Fruit fly (Drosophila melanogaster) whole organism, embryonic: ENCODE data around the gene CG8668.

ENCODE experiments used
- Atf-2 ChIP-seq: fragments of 200-800 bp; sonication (Bioruptor generic); optimal IDR thresholded peaks from 2 replicates; lab custom pipeline; 2016; ENCODE audit warnings: missing biosample characterization, missing genetic modification characterization
- Bdp1 ChIP-seq: fragments of 200-800 bp; sonication (Bioruptor generic); optimal IDR thresholded peaks from 3 replicates; lab custom pipeline; 2016; ENCODE audit warnings: missing biosample characterization, missing genetic modification characterization
- Blimp-1 ChIP-seq: fragments of 200-800 bp; sonication (Bioruptor generic); optimal IDR thresholded peaks from 3 replicates; lab custom pipeline; 2018; ENCODE audit warnings: missing biosample characterization, missing genetic modification characterization, mild to moderate bottlenecking, moderate library complexity, missing genetic modification reagents
- BtbVII ChIP-seq: fragments of 200-800 bp; sonication (Bioruptor generic); optimal IDR thresholded peaks from 3 replicates; lab custom pipeline; 2017; ENCODE audit warnings: missing biosample characterization, mild to moderate bottlenecking, missing genetic modification characterization
- CG10654 ChIP-seq: fragments of 200-800 bp; sonication (Bioruptor generic); optimal IDR thresholded peaks from 2 replicates; lab custom pipeline; 2016; ENCODE audit warnings: missing biosample characterization, missing genetic modification characterization
- CG12071 ChIP-seq: fragments of 200-800 bp; sonication (Bioruptor generic); optimal IDR thresholded peaks from 3 replicates; lab custom pipeline; 2018; ENCODE audit warnings: missing biosample characterization, mild to moderate bottlenecking, missing genetic modification characterization
- CG13287 ChIP-seq: fragments of 200-800 bp; sonication (Bioruptor generic); IDR thresholded peaks from 2 replicates; pipeline ENCODE4 v1.3.6; 2022; ENCODE audit warnings: missing biosample characterization, missing genetic modification characterization; ENCODE audit not compliant: partially characterized antibody
- CG15269 ChIP-seq: fragments of 200-800 bp; sonication (Bioruptor generic); optimal IDR thresholded peaks from 2 replicates; lab custom pipeline; 2018; ENCODE audit warnings: missing biosample characterization, mild to moderate bottlenecking, missing genetic modification characterization, moderate library complexity
- CG15514 ChIP-seq: fragments of 200-800 bp; sonication (Bioruptor generic); optimal IDR thresholded peaks from 3 replicates; lab custom pipeline; 2017; ENCODE audit warnings: missing biosample characterization, missing genetic modification characterization, mild to moderate bottlenecking, moderate library complexity, missing genetic modification reagents
- CG17568 ChIP-seq: fragments of 200-800 bp; sonication (Bioruptor generic); optimal IDR thresholded peaks from 2 replicates; lab custom pipeline; 2018; ENCODE audit warnings: missing biosample characterization, mild to moderate bottlenecking, missing genetic modification characterization, moderate library complexity
- CG17612 ChIP-seq: fragments of 200-800 bp; sonication (Bioruptor generic); IDR thresholded peaks from 2 replicates; pipeline ENCODE4 v1.3.6; 2022; ENCODE audit warnings: missing biosample characterization, missing genetic modification characterization
- CG1832 ChIP-seq: fragments of 200-800 bp; sonication (Bioruptor generic); optimal IDR thresholded peaks from 2 replicates; lab custom pipeline; 2017; ENCODE audit warnings: missing biosample characterization, mild to moderate bottlenecking, missing genetic modification characterization, inconsistent platforms
- CG2678 ChIP-seq: fragments of 200-800 bp; sonication (Bioruptor generic); optimal IDR thresholded peaks from 3 replicates; lab custom pipeline; 2019; ENCODE audit warnings: missing biosample characterization, mild to moderate bottlenecking, missing genetic modification characterization, moderate library complexity
- CG31441 ChIP-seq: fragments of 200-800 bp; sonication (Bioruptor generic); IDR thresholded peaks from 2 replicates; pipeline ENCODE4 v1.3.6; 2022; ENCODE audit warnings: missing biosample characterization, missing genetic modification characterization
- CG32532 ChIP-seq: fragments of 200-800 bp; sonication (Bioruptor generic); IDR thresholded peaks from 2 replicates; pipeline ENCODE4 v1.3.6; 2022; ENCODE audit warnings: missing biosample characterization, missing genetic modification characterization
- CG34422 ChIP-seq: fragments of 200-800 bp; sonication (Bioruptor generic); IDR thresholded peaks from 3 replicates; pipeline ENCODE4 v1.3.6; 2022; ENCODE audit warnings: missing biosample characterization, missing genetic modification characterization
- CG3838 ChIP-seq: fragments of 200-800 bp; sonication (Bioruptor generic); optimal IDR thresholded peaks from 3 replicates; lab custom pipeline; 2016; ENCODE audit warnings: missing biosample characterization, missing genetic modification characterization
- CG4404 ChIP-seq: fragments of 200-800 bp; sonication (Bioruptor generic); IDR thresholded peaks from 2 replicates; pipeline ENCODE4 v1.3.6; 2022; ENCODE audit warnings: missing biosample characterization, missing genetic modification characterization
- CG4424 ChIP-seq: fragments of 200-800 bp; sonication (Bioruptor generic); optimal IDR thresholded peaks from 3 replicates; lab custom pipeline; 2016; ENCODE audit warnings: missing biosample characterization, missing genetic modification characterization
- CG4617 ChIP-seq: fragments of 200-800 bp; sonication (Bioruptor generic); optimal IDR thresholded peaks from 3 replicates; lab custom pipeline; 2016; ENCODE audit warnings: missing biosample characterization, missing genetic modification characterization, borderline replicate concordance
- CG5245 ChIP-seq: fragments of 200-800 bp; sonication (Bioruptor generic); optimal IDR thresholded peaks from 3 replicates; lab custom pipeline; 2016; ENCODE audit warnings: missing biosample characterization, missing genetic modification characterization
- CG6689 ChIP-seq: fragments of 200-800 bp; sonication (Bioruptor generic); IDR thresholded peaks from 2 replicates; pipeline ENCODE4 v1.3.6; 2022; ENCODE audit warnings: missing biosample characterization, missing genetic modification characterization
- CG7786 ChIP-seq: fragments of 200-800 bp; sonication (Bioruptor generic); optimal IDR thresholded peaks from 2 replicates; lab custom pipeline; 2016; ENCODE audit warnings: missing biosample characterization, missing genetic modification characterization
- CkIIα-i1 ChIP-seq: fragments of 200-800 bp; sonication (Bioruptor generic); IDR thresholded peaks from 2 replicates; pipeline ENCODE4 v1.3.6; 2022; ENCODE audit warnings: missing biosample characterization, missing genetic modification characterization
- Dip2 ChIP-seq: fragments of 200-800 bp; sonication (Bioruptor generic); IDR thresholded peaks from 2 replicates; pipeline ENCODE4 v1.3.6; 2022; ENCODE audit warnings: missing biosample characterization, missing genetic modification characterization
- Doc3 ChIP-seq: fragments of 200-800 bp; sonication (Bioruptor generic); IDR thresholded peaks from 3 replicates; pipeline ENCODE4 v1.3.6; 2022; ENCODE audit warnings: missing biosample characterization, missing genetic modification characterization; ENCODE audit not compliant: partially characterized antibody
- E2f1 ChIP-seq: fragments of 200-800 bp; sonication (Bioruptor generic); IDR thresholded peaks from 2 replicates; pipeline ENCODE4 v1.3.6; 2022; ENCODE audit warnings: missing biosample characterization, missing genetic modification characterization
- Elba2 ChIP-seq: fragments of 200-800 bp; sonication (Bioruptor generic); optimal IDR thresholded peaks from 3 replicates; lab custom pipeline; 2016; ENCODE audit warnings: missing biosample characterization, missing genetic modification characterization
- Hand ChIP-seq: fragments of 200-800 bp; sonication (Bioruptor generic); optimal IDR thresholded peaks from 2 replicates; lab custom pipeline; 2017; ENCODE audit warnings: mild to moderate bottlenecking, missing biosample characterization, missing genetic modification reagents, missing genetic modification characterization
- Lhr ChIP-seq: fragments of 200-800 bp; sonication (Bioruptor generic); optimal IDR thresholded peaks from 3 replicates; lab custom pipeline; 2017; ENCODE audit warnings: mild to moderate bottlenecking, missing biosample characterization, missing genetic modification reagents, missing genetic modification characterization
- MTF-1 ChIP-seq: fragments of 200-800 bp; sonication (Bioruptor generic); optimal IDR thresholded peaks from 2 replicates; lab custom pipeline; 2018; ENCODE audit warnings: missing biosample characterization, mild to moderate bottlenecking, missing genetic modification characterization, borderline replicate concordance
- Mes4 ChIP-seq: fragments of 200-800 bp; sonication (Bioruptor generic); optimal IDR thresholded peaks from 2 replicates; lab custom pipeline; 2016; ENCODE audit warnings: missing biosample characterization, missing genetic modification characterization
- Sin3A ChIP-seq: fragments of >200 bp; optimal IDR thresholded peaks from 2 replicates; lab custom pipeline; 2018
- bsh ChIP-seq, 2 experiments: fragments of 200-800 bp; sonication (Bioruptor generic); optimal IDR thresholded peaks; 2 replicates each; lab custom pipeline; 2017 to 2018; ENCODE audit warnings: mild to moderate bottlenecking in 2 of 2, missing biosample characterization in 2 of 2, missing genetic modification characterization in 2 of 2, moderate library complexity in 1 of 2
- cg ChIP-seq: fragments of 200-800 bp; sonication (Bioruptor generic); optimal IDR thresholded peaks from 3 replicates; lab custom pipeline; 2019; ENCODE audit warnings: missing biosample characterization, mild to moderate bottlenecking, missing genetic modification characterization, moderate library complexity
- chn ChIP-seq: fragments of 200-800 bp; sonication (Bioruptor generic); optimal IDR thresholded peaks from 2 replicates; lab custom pipeline; 2016; ENCODE audit warnings: missing biosample characterization, missing genetic modification characterization
- ci ChIP-seq: fragments of 200-800 bp; sonication (Bioruptor generic); IDR thresholded peaks from 3 replicates; pipeline ENCODE4 v1.3.6; 2022; ENCODE audit warnings: missing biosample characterization, missing genetic modification characterization
- eyg ChIP-seq: fragments of 200-800 bp; sonication (Bioruptor generic); optimal IDR thresholded peaks from 3 replicates; lab custom pipeline; 2016; ENCODE audit warnings: missing biosample characterization, missing genetic modification characterization
- fru ChIP-seq: fragments of >200 bp; optimal IDR thresholded peaks from 2 replicates; lab custom pipeline; 2017
- gce ChIP-seq: fragments of 200-800 bp; sonication (Bioruptor generic); IDR thresholded peaks from 3 replicates; pipeline ENCODE4 v1.3.6; 2022; ENCODE audit warnings: missing biosample characterization, missing genetic modification characterization
- gcm2 ChIP-seq: fragments of 200-800 bp; sonication (Bioruptor generic); optimal IDR thresholded peaks from 2 replicates; lab custom pipeline; 2016; ENCODE audit warnings: missing biosample characterization, missing genetic modification characterization
- gro ChIP-seq: fragments of 200-800 bp; sonication (Bioruptor generic); optimal IDR thresholded peaks from 2 replicates; lab custom pipeline; 2016; ENCODE audit warnings: missing biosample characterization, missing genetic modification characterization
- gsb-n ChIP-seq: fragments of 200-800 bp; sonication (Bioruptor generic); optimal IDR thresholded peaks from 3 replicates; lab custom pipeline; 2018; ENCODE audit warnings: missing biosample characterization, mild to moderate bottlenecking, missing genetic modification characterization
- jing ChIP-seq: fragments of 200-800 bp; sonication (Bioruptor generic); optimal IDR thresholded peaks from 2 replicates; lab custom pipeline; 2018; ENCODE audit warnings: missing biosample characterization, mild to moderate bottlenecking, missing genetic modification characterization
- lab ChIP-seq: fragments of 200-800 bp; sonication (Bioruptor generic); optimal IDR thresholded peaks from 3 replicates; lab custom pipeline; 2017; ENCODE audit warnings: missing biosample characterization, missing genetic modification characterization, mild to moderate bottlenecking, moderate library complexity, missing genetic modification reagents
- mirr ChIP-seq: fragments of 200-800 bp; sonication (Bioruptor generic); optimal IDR thresholded peaks from 3 replicates; lab custom pipeline; 2018; ENCODE audit warnings: missing biosample characterization, mild to moderate bottlenecking, missing genetic modification characterization
- pho ChIP-seq: fragments of 200-800 bp; sonication (Bioruptor generic); optimal IDR thresholded peaks from 2 replicates; lab custom pipeline; 2016; ENCODE audit warnings: missing biosample characterization, missing genetic modification characterization
- ro ChIP-seq: fragments of 200-800 bp; sonication (Bioruptor generic); IDR thresholded peaks from 2 replicates; pipeline ENCODE4 v1.3.6; 2022; ENCODE audit warnings: missing biosample characterization, missing genetic modification characterization
- sna ChIP-seq: fragments of 200-800 bp; sonication (Bioruptor generic); IDR thresholded peaks from 2 replicates; pipeline ENCODE4 v1.3.6; 2022; ENCODE audit warnings: missing biosample characterization, missing genetic modification characterization; ENCODE audit not compliant: partially characterized antibody
- stc ChIP-seq: fragments of 200-800 bp; sonication (Bioruptor generic); IDR thresholded peaks from 2 replicates; pipeline ENCODE4 v1.3.6; 2022; ENCODE audit warnings: missing biosample characterization, missing genetic modification characterization
- zf30C ChIP-seq: fragments of 200-800 bp; sonication (Bioruptor generic); optimal IDR thresholded peaks from 3 replicates; lab custom pipeline; 2018; ENCODE audit warnings: missing biosample characterization, mild to moderate bottlenecking, missing genetic modification characterization

Gene CG8668

dm6 chr2L:8159498-8159897 lies 32.7 kb downstream of the CG8668 start, which contains the start of the genes PAPLA1 and Rbsn-5:
TSS of gene PAPLA1 (minus strand) at chr2L:8159638.
TSS of gene Rbsn-5 (plus strand) at chr2L:8159832.
- TF ChIP-seq CG17568 (GFP tag; lab: Kevin White, UChicago) (peak; percentile 85), pho (GFP tag; lab: Kevin White, UChicago) (peak; percentile 96), CkIIα-i1 (GFP tag; lab: Robert Waterston, UW) (no peak), Lhr (GFP tag; lab: Kevin White, UChicago) (peak; percentile 75), ci (GFP tag; lab: Robert Waterston, UW) (peak; percentile 92), zf30C (GFP tag; lab: Kevin White, UChicago) (no peak), E2f1 (GFP tag; lab: Robert Waterston, UW) (peak; percentile 90), Doc3 (GFP tag; lab: Robert Waterston, UW) (no peak), CG12071 (GFP tag; lab: Kevin White, UChicago) (peak; percentile 82), cg (GFP tag; lab: Kevin White, UChicago) (no peak), lab (GFP tag; lab: Kevin White, UChicago) (peak; percentile 95), CG34422 (peak; percentile 92), gsb-n (tag; lab: Kevin White, UChicago) (peak; percentile 84), Atf-2 (GFP tag; lab: Kevin White, UChicago) (peak; percentile 94), BtbVII (GFP tag; lab: Kevin White, UChicago) (peak; percentile 87), CG4424 (peak; percentile 96), Hand (GFP tag; lab: Kevin White, UChicago) (peak; percentile 82), gce (GFP tag; lab: Robert Waterston, UW) (peak; percentile 74; the same call in 2 of the 3 replicates), jing (peak; percentile 83), CG3838 (peak; percentile 75), fru (no peak), stc (peak; percentile 85), CG10654 (GFP tag; lab: Kevin White, UChicago) (peak; percentile 94), CG7786 (GFP tag; lab: Kevin White, UChicago) (peak; percentile 93), Elba2 (GFP tag; lab: Kevin White, UChicago) (peak; percentile 45), ro (GFP tag; lab: Robert Waterston, UW) (peak; percentile 71), CG4404 (GFP tag; lab: Robert Waterston, UW) (peak; percentile 90), CG2678 (tag; lab: Kevin White, UChicago) (peak; percentile 95), eyg (GFP tag; lab: Kevin White, UChicago) (peak; percentile 90), CG4617 (GFP tag; lab: Kevin White, UChicago) (peak; percentile 99), CG13287 (GFP tag; lab: Robert Waterston, UW) (no peak; the same call in 1 of the 2 replicates), sna (GFP tag; lab: Robert Waterston, UW) (no peak), CG17612 (GFP tag; lab: Robert Waterston, UW) (peak; percentile 88), mirr (GFP tag; lab: Kevin White, UChicago) (peak; percentile 91), CG1832 (no peak), gro (GFP tag; lab: Kevin White, UChicago) (peak; percentile 97), gcm2 (GFP tag; lab: Kevin White, UChicago) (peak; percentile 92), CG6689 (GFP tag; lab: Robert Waterston, UW) (peak; percentile 93), Bdp1 (GFP tag; lab: Kevin White, UChicago) (peak; percentile 89), CG31441 (peak; percentile 92), Blimp-1 (GFP tag; lab: Kevin White, UChicago) (peak; percentile 90), chn (peak; percentile 97), CG32532 (GFP tag; lab: Robert Waterston, UW) (peak; percentile 93), Sin3A (peak; percentile 25), Dip2 (GFP tag; lab: Robert Waterston, UW) (no peak), CG15514 (GFP tag; lab: Kevin White, UChicago) (peak; percentile 90), MTF-1 (GFP tag; lab: Kevin White, UChicago) (peak; percentile 79), CG15269 (tag; lab: Kevin White, UChicago) (peak; percentile 93), CG5245 (GFP tag; lab: Kevin White, UChicago) (peak; percentile 94), Mes4 (GFP tag; lab: Kevin White, UChicago) (peak; percentile 90), bsh (GFP tag; optimal IDR thresholded peaks at IDR 0.05; lab: Kevin White, UChicago) (peak; percentile 82 to 95)
